Worm (Caenorhabditis elegans) whole organism, L1 larva: ENCODE results near the gene mks-3.

Experiments
- blmp-1 ChIP-seq: fragments of 150-350 bp; optimal IDR thresholded peaks from 2 replicates; lab custom pipeline; 2014; ENCODE audit warnings: missing biosample characterization, missing genetic modification characterization
- ceh-90 ChIP-seq: sonication (generic microtip); optimal IDR thresholded peaks from 2 replicates; lab custom pipeline; 2016; ENCODE audit warnings: missing genetic modification characterization, missing compliant biosample characterization
- dsc-1 ChIP-seq: sonication (generic microtip); optimal IDR thresholded peaks from 2 replicates; lab custom pipeline; 2016; ENCODE audit warnings: mild to moderate bottlenecking, missing genetic modification characterization, missing compliant biosample characterization
- efl-1 ChIP-seq, 4 experiments: fragments of 150-350 bp; optimal IDR thresholded peaks in 3 of 4; peaks in 1 of 4; 1 replicate in 1 of 4; 2 replicates in 3 of 4; lab custom pipeline; 2014; ENCODE audit warnings: missing biosample characterization in 2 of 4, missing genetic modification characterization in 2 of 4, missing genetic modification reagents in 2 of 4
- egl-13 ChIP-seq: sonication (generic microtip); optimal IDR thresholded peaks from 2 replicates; lab custom pipeline; 2016; ENCODE audit warnings: missing genotype, missing genetic modification reagents, missing genetic modification characterization, missing compliant biosample characterization
- elt-2 ChIP-seq: sonication (generic microtip); optimal IDR thresholded peaks from 2 replicates; lab custom pipeline; 2016; ENCODE audit warnings: missing genetic modification characterization, mild to moderate bottlenecking, inconsistent platforms, missing compliant biosample characterization, missing genetic modification reagents
- elt-3 ChIP-seq, 6 experiments: fragments of 150-350 bp in 1 of 6; sonication (generic microtip); optimal IDR thresholded peaks; 2 replicates each; lab custom pipeline; 2017 to 2018; ENCODE audit warnings: missing biosample characterization in 6 of 6, missing genetic modification characterization in 6 of 6, inconsistent platforms in 1 of 6
- fkh-10 ChIP-seq: sonication (generic microtip); optimal IDR thresholded peaks from 2 replicates; lab custom pipeline; 2017; ENCODE audit warnings: missing biosample characterization, missing genetic modification reagents, missing genetic modification characterization
- fos-1 ChIP-seq: fragments of 150-350 bp; optimal IDR thresholded peaks from 2 replicates; lab custom pipeline; 2014; ENCODE audit warnings: missing biosample characterization, missing genetic modification characterization
- grh-1 ChIP-seq: fragments of 200-800 bp; sonication (Bioruptor generic); IDR thresholded peaks from 2 replicates; pipeline ENCODE4 v1.3.6; 2022; ENCODE audit warnings: missing genetic modification reagents, missing genetic modification characterization, missing compliant biosample characterization
- hlh-4 ChIP-seq: sonication (generic microtip); optimal IDR thresholded peaks from 2 replicates; lab custom pipeline; 2016; ENCODE audit warnings: mild to moderate bottlenecking, missing genetic modification characterization, missing compliant biosample characterization
- jun-1 ChIP-seq: fragments of 150-350 bp; optimal IDR thresholded peaks from 2 replicates; lab custom pipeline; 2014; ENCODE audit warnings: missing biosample characterization, missing genetic modification reagents, missing genetic modification characterization
- lin-14 ChIP-seq: fragments of 200-800 bp; sonication (Bioruptor generic); optimal IDR thresholded peaks from 2 replicates; lab custom pipeline; 2018; ENCODE audit warnings: mild to moderate bottlenecking, missing genetic modification characterization, moderate library complexity, missing compliant biosample characterization
- lin-15B ChIP-seq: fragments of 150-350 bp; sonication (generic microtip); optimal IDR thresholded peaks from 3 replicates; lab custom pipeline; 2014; ENCODE audit warnings: missing biosample characterization, missing genetic modification characterization
- lsy-2 ChIP-seq, 2 experiments: fragments of 150-350 bp; optimal IDR thresholded peaks; 2 replicates each; lab custom pipeline; 2014; ENCODE audit warnings: missing biosample characterization in 2 of 2, missing genetic modification characterization in 2 of 2
- mab-9 ChIP-seq: fragments of 200-800 bp; sonication (Bioruptor generic); IDR thresholded peaks from 2 replicates; pipeline ENCODE4 v1.3.6; 2022; ENCODE audit warnings: missing genetic modification reagents, missing genetic modification characterization, missing compliant biosample characterization
- nhr-12 ChIP-seq: sonication (generic microtip); optimal IDR thresholded peaks from 2 replicates; lab custom pipeline; 2017; ENCODE audit warnings: missing biosample characterization, missing genetic modification characterization
- nhr-20 ChIP-seq: sonication (generic microtip); optimal IDR thresholded peaks from 2 replicates; lab custom pipeline; 2016; ENCODE audit warnings: mild to moderate bottlenecking, missing genetic modification characterization, missing compliant biosample characterization
- nhr-47 ChIP-seq: sonication (generic microtip); optimal IDR thresholded peaks from 2 replicates; lab custom pipeline; 2016; ENCODE audit warnings: mild to moderate bottlenecking, missing genetic modification characterization, moderate library complexity, missing compliant biosample characterization
- nhr-85 ChIP-seq: sonication (generic microtip); peaks from one replicate; lab custom pipeline; 2016; ENCODE audit warnings: missing genetic modification characterization, inconsistent platforms, missing compliant biosample characterization
- pag-3 ChIP-seq: sonication (generic microtip); optimal IDR thresholded peaks from 2 replicates; lab custom pipeline; 2017; ENCODE audit warnings: missing genetic modification characterization, mild to moderate bottlenecking, missing compliant biosample characterization, antibody characterized with exemption, borderline replicate concordance; ENCODE audit not compliant: insufficient read depth
- skn-1 ChIP-seq: fragments of 150-350 bp; optimal IDR thresholded peaks from 2 replicates; lab custom pipeline; 2014; ENCODE audit warnings: missing biosample characterization, missing genetic modification characterization
- snpc-4 ChIP-seq: fragments of 150-350 bp; optimal IDR thresholded peaks from 2 replicates; lab custom pipeline; 2014; ENCODE audit warnings: missing biosample characterization, missing genetic modification characterization
- snu-23 ChIP-seq: sonication (generic microtip); optimal IDR thresholded peaks from 2 replicates; lab custom pipeline; 2016; ENCODE audit warnings: missing genetic modification characterization, missing compliant biosample characterization
- unc-30 ChIP-seq: sonication (generic microtip); optimal IDR thresholded peaks from 2 replicates; lab custom pipeline; 2017; ENCODE audit warnings: missing biosample characterization, missing genetic modification characterization
- unc-62 ChIP-seq: fragments of 150-350 bp; optimal IDR thresholded peaks from 2 replicates; lab custom pipeline; 2014; ENCODE audit warnings: missing biosample characterization, missing genetic modification reagents, missing genetic modification characterization
- unc-98 ChIP-seq: fragments of 200-800 bp; sonication (Bioruptor generic); IDR thresholded peaks from 2 replicates; pipeline ENCODE4 v1.3.6; 2022; ENCODE audit warnings: missing genetic modification characterization, missing compliant biosample characterization
- vab-15 ChIP-seq: sonication (generic microtip); optimal IDR thresholded peaks from 2 replicates; lab custom pipeline; 2017; ENCODE audit warnings: missing genotype, mild to moderate bottlenecking, missing genetic modification characterization, missing compliant biosample characterization
- xbp-1 ChIP-seq: sonication (generic microtip); optimal IDR thresholded peaks from 2 replicates; lab custom pipeline; 2016; ENCODE audit warnings: missing genetic modification characterization, missing compliant biosample characterization
- zag-1 ChIP-seq: fragments of 150-350 bp; optimal IDR thresholded peaks from 2 replicates; lab custom pipeline; 2014; ENCODE audit warnings: missing biosample characterization, missing genetic modification characterization

The mks-3 gene

DNA sequence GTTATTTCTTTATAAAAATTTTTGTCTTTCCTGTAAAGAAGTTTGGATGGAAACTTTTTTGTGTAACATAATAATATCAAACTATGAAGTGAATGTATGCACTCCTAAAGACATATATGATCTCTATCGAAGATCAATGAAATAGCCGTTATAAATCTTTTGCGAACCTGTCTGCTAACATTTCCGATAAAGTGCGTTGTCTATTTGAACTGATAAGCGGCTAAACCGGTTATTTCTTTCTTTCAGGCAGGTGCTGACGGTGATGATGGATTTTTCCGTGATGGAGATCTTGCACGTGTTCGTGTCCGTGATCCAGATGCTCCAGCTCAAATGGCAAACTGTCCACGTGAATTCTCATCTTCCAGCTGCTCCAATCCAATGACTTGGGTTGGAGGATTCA, 52.0 kb downstream of the mks-3 start:
- no peak for TF ChIP-seq nhr-20
- no peak for TF ChIP-seq ceh-90 (tag; lab: Kevin White, UChicago)
- TF ChIP-seq blmp-1 (tag; lab: Kevin White, UChicago), result peak; percentile 64
- TF ChIP-seq snpc-4 (tag; lab: Kevin White, UChicago), result no peak
- TF ChIP-seq pag-3 (tag; lab: Kevin White, UChicago), result no peak
- no peak for TF ChIP-seq skn-1 (tag; lab: Kevin White, UChicago)
- TF ChIP-seq elt-3 (tag; optimal IDR thresholded peaks at IDR 0.05; lab: Kevin White, UChicago), result peak in 3 of 6 experiments; percentile 3 to 26 (median 9)
- no peak for TF ChIP-seq fos-1
- TF ChIP-seq egl-13 (tag; lab: Kevin White, UChicago), result no peak
- TF ChIP-seq unc-98 (GFP tag; lab: Robert Waterston, UW), result no peak
- no peak for TF ChIP-seq snu-23 (GFP tag; lab: Kevin White, UChicago)
- TF ChIP-seq nhr-85 (tag; lab: Kevin White, UChicago), result peak; percentile 69
- no peak for TF ChIP-seq vab-15
- TF ChIP-seq elt-2 (tag; lab: Kevin White, UChicago), result no peak
- TF ChIP-seq lin-15B (tag; lab: Kevin White, UChicago), result no peak
- no peak for TF ChIP-seq nhr-47
- TF ChIP-seq efl-1 (optimal IDR thresholded peaks at IDR 0.05; lab: Kevin White, UChicago), result no peak
- peak in 1 of 2 experiments; percentile 72 for TF ChIP-seq efl-1 (GFP tag; optimal IDR thresholded peaks at IDR 0.05 in 1 of 2; lab: Kevin White, UChicago)
- TF ChIP-seq unc-30 (tag; lab: Kevin White, UChicago), result no peak
- no peak for TF ChIP-seq unc-62 (GFP tag; lab: Kevin White, UChicago)
- no peak for TF ChIP-seq jun-1 (tag; lab: Kevin White, UChicago)
- TF ChIP-seq mab-9 (GFP tag; lab: Robert Waterston, UW), result no peak
- no peak for TF ChIP-seq lin-14
- no peak for TF ChIP-seq xbp-1 (tag; lab: Kevin White, UChicago)
- no peak for TF ChIP-seq hlh-4 (tag; lab: Kevin White, UChicago)
- no peak for TF ChIP-seq fkh-10
- TF ChIP-seq dsc-1 (tag; lab: Kevin White, UChicago), result no peak
- TF ChIP-seq grh-1, result peak; percentile 62; the same call in 1 of the 2 replicates
- TF ChIP-seq lsy-2 (tag; optimal IDR thresholded peaks at IDR 0.05; lab: Kevin White, UChicago), result no peak
- no peak for TF ChIP-seq zag-1 (tag; lab: Kevin White, UChicago)
- no peak for TF ChIP-seq nhr-12

DNA sequence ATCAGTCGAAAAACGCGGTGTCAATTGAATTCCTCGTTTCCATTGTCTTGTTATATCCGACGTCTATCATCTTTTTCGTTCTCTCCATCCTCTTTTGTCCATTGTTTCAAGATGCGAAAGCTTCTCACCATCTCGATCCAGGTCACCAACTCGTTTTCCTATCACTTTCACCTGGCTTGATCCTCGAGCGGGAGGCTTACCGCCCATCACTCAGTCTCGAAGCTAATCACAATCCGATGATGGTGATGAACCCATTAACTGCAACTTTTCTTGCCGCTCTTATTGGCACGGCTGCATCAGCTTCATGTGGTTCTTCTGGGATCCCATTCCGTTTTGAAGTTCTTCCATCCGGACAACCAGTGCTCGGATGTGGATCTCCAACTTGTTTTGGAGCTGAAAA, 52.5 kb downstream of the mks-3 start, which contains the start of gene wrt-1:
wrt-1 (plus strand) TSS at position 53 of the 400 bp plus-strand sequence.
- TF ChIP-seq blmp-1 (tag; lab: Kevin White, UChicago), result peak; percentile 94
- TF ChIP-seq efl-1 (optimal IDR thresholded peaks at IDR 0.05; lab: Kevin White, UChicago), result no peak
- TF ChIP-seq efl-1 (GFP tag; optimal IDR thresholded peaks at IDR 0.05 in 1 of 2; lab: Kevin White, UChicago), result peak in 1 of 2 experiments; percentile 10
- no peak for TF ChIP-seq zag-1 (tag; lab: Kevin White, UChicago)
